Worm (Caenorhabditis elegans) whole organism, L2 larva: ENCODE data around the gene srx-62.

Source experiments
- C34F6.9 ChIP-seq: fragments of 150-350 bp; optimal IDR thresholded peaks from 2 replicates; lab custom pipeline; 2014; ENCODE audit warnings: missing biosample characterization, missing genetic modification characterization
- F13H6.1 ChIP-seq: sonication (generic microtip); optimal IDR thresholded peaks from 2 replicates; lab custom pipeline; 2016; ENCODE audit warnings: missing genetic modification characterization, missing compliant biosample characterization
- R02D3.7 ChIP-seq: fragments of 150-350 bp; optimal IDR thresholded peaks from 2 replicates; lab custom pipeline; 2014; ENCODE audit warnings: missing biosample characterization, missing genetic modification characterization
- ZK546.5 ChIP-seq: sonication (generic microtip); optimal IDR thresholded peaks from 2 replicates; lab custom pipeline; 2017; ENCODE audit warnings: missing biosample characterization, missing genetic modification characterization
- alr-1 ChIP-seq: fragments of 150-350 bp; optimal IDR thresholded peaks from 2 replicates; lab custom pipeline; 2014; ENCODE audit warnings: missing biosample characterization, missing genetic modification characterization
- aly-2 ChIP-seq: fragments of 150-350 bp; optimal IDR thresholded peaks from 2 replicates; lab custom pipeline; 2014; ENCODE audit warnings: missing biosample characterization, missing genetic modification characterization
- ama-1 ChIP-seq: fragments of 150-350 bp; optimal IDR thresholded peaks from 2 replicates; lab custom pipeline; 2018; ENCODE audit warnings: inconsistent platforms
- blmp-1 ChIP-seq: sonication (generic microtip); optimal IDR thresholded peaks from 2 replicates; lab custom pipeline; 2017; ENCODE audit warnings: missing genetic modification characterization, mild to moderate bottlenecking, missing compliant biosample characterization, antibody characterized with exemption, moderate library complexity; ENCODE audit not compliant: insufficient read depth
- crh-2 ChIP-seq: sonication (generic microtip); optimal IDR thresholded peaks from 2 replicates; lab custom pipeline; 2017; ENCODE audit warnings: missing biosample characterization, missing genetic modification characterization
- dmd-4 ChIP-seq: sonication (generic microtip); optimal IDR thresholded peaks from 2 replicates; lab custom pipeline; 2017; ENCODE audit warnings: missing biosample characterization, missing genetic modification characterization
- fos-1 ChIP-seq: fragments of 150-350 bp; optimal IDR thresholded peaks from 2 replicates; lab custom pipeline; 2014; ENCODE audit warnings: missing biosample characterization, missing genetic modification characterization
- gmeb-1 ChIP-seq: fragments of 150-350 bp; optimal IDR thresholded peaks from 2 replicates; lab custom pipeline; 2014; ENCODE audit warnings: missing biosample characterization, missing genetic modification characterization
- lin-39 ChIP-seq: fragments of 150-350 bp; optimal IDR thresholded peaks from 2 replicates; lab custom pipeline; 2014; ENCODE audit warnings: missing biosample characterization, missing genetic modification reagents, missing genetic modification characterization
- lsy-2 ChIP-seq, 2 experiments: fragments of 150-350 bp in 1 of 2; sonication (generic microtip) in 1 of 2; optimal IDR thresholded peaks; 2 replicates each; lab custom pipeline; 2014 to 2017; ENCODE audit warnings: missing biosample characterization in 2 of 2, missing genetic modification characterization in 2 of 2
- mdl-1 ChIP-seq, 2 experiments: fragments of 150-350 bp in 1 of 2; sonication (generic microtip) in 1 of 2; optimal IDR thresholded peaks; 2 replicates each; lab custom pipeline; 2017; ENCODE audit warnings: missing biosample characterization in 2 of 2, missing genetic modification characterization in 2 of 2
- nhr-10 ChIP-seq: sonication (generic microtip); optimal IDR thresholded peaks from 2 replicates; lab custom pipeline; 2017; ENCODE audit warnings: missing biosample characterization, missing genetic modification characterization
- nhr-11 ChIP-seq: fragments of 150-350 bp; optimal IDR thresholded peaks from 2 replicates; lab custom pipeline; 2014; ENCODE audit warnings: missing biosample characterization, missing genetic modification characterization
- nhr-12 ChIP-seq: fragments of 150-350 bp; optimal IDR thresholded peaks from 2 replicates; lab custom pipeline; 2014; ENCODE audit warnings: missing biosample characterization, missing genetic modification characterization
- nhr-21 ChIP-seq: fragments of 150-350 bp; optimal IDR thresholded peaks from 2 replicates; lab custom pipeline; 2014; ENCODE audit warnings: missing biosample characterization, missing genetic modification characterization
- nhr-23 ChIP-seq: fragments of 150-350 bp; optimal IDR thresholded peaks from 2 replicates; lab custom pipeline; 2014; ENCODE audit warnings: missing biosample characterization, missing genetic modification reagents, missing genetic modification characterization
- nhr-237 ChIP-seq: fragments of 150-350 bp; optimal IDR thresholded peaks from 2 replicates; lab custom pipeline; 2014; ENCODE audit warnings: missing biosample characterization, missing genetic modification characterization
- nhr-25 ChIP-seq: fragments of 150-350 bp; sonication (generic microtip); optimal IDR thresholded peaks from 3 replicates; lab custom pipeline; 2014; ENCODE audit warnings: missing biosample characterization, missing genetic modification characterization
- nhr-6 ChIP-seq: fragments of 150-350 bp; optimal IDR thresholded peaks from 2 replicates; lab custom pipeline; 2014; ENCODE audit warnings: missing biosample characterization, missing genetic modification characterization
- sem-4 ChIP-seq: fragments of 150-350 bp; optimal IDR thresholded peaks from 2 replicates; lab custom pipeline; 2014; ENCODE audit warnings: missing biosample characterization, missing genetic modification reagents, missing genetic modification characterization
- skn-1 ChIP-seq: sonication (generic microtip); optimal IDR thresholded peaks from 2 replicates; lab custom pipeline; 2017; ENCODE audit warnings: missing biosample characterization, missing genetic modification characterization
- sma-3 ChIP-seq: sonication (generic microtip); optimal IDR thresholded peaks from 2 replicates; lab custom pipeline; 2016; ENCODE audit warnings: missing genetic modification reagents, missing genetic modification characterization, missing compliant biosample characterization
- sma-9 ChIP-seq, 2 experiments: fragments of 150-350 bp in 1 of 2; sonication (generic microtip) in 1 of 2; optimal IDR thresholded peaks; 2 replicates each; lab custom pipeline; 2014 to 2016; ENCODE audit warnings: missing genetic modification characterization in 2 of 2, mild to moderate bottlenecking in 1 of 2, missing biosample characterization in 1 of 2, missing compliant biosample characterization in 1 of 2, missing genetic modification reagents in 1 of 2, moderate library complexity in 1 of 2
- snpc-4 ChIP-seq: fragments of 150-350 bp; optimal IDR thresholded peaks from 2 replicates; lab custom pipeline; 2014; ENCODE audit warnings: missing biosample characterization, missing genetic modification characterization
- unc-39 ChIP-seq: fragments of 150-350 bp; optimal IDR thresholded peaks from 2 replicates; lab custom pipeline; 2014; ENCODE audit warnings: missing biosample characterization, missing genetic modification characterization
- unc-62 ChIP-seq: fragments of 150-350 bp; optimal IDR thresholded peaks from 2 replicates; lab custom pipeline; 2014; ENCODE audit warnings: missing biosample characterization, missing genetic modification reagents, missing genetic modification characterization
- ztf-1 ChIP-seq: fragments of 200-800 bp; sonication (Bioruptor generic); conservative IDR thresholded peaks from 2 replicates; pipeline ENCODE4 v1.3.6; 2022; ENCODE audit warnings: missing genetic modification characterization, missing compliant biosample characterization
- ztf-11 ChIP-seq: sonication (generic microtip); optimal IDR thresholded peaks from 2 replicates; lab custom pipeline; 2017; ENCODE audit warnings: missing biosample characterization, missing genetic modification characterization
- ztf-4 ChIP-seq: fragments of 150-350 bp; optimal IDR thresholded peaks from 2 replicates; lab custom pipeline; 2014; ENCODE audit warnings: missing biosample characterization, missing genetic modification characterization

srx-62 gene

ce11 chrV:3981680-3982079 lies 14.1 kb downstream of the srx-62 start, which contains the start of gene nlp-30:
Gene nlp-30 (plus strand): TSS chrV:3981980.
- TF ChIP-seq ZK546.5 (no peak), mdl-1 (tag; optimal IDR thresholded peaks at IDR 0.05; lab: Kevin White, UChicago) (no peak), blmp-1 (tag; lab: Kevin White, UChicago) (no peak), lin-39 (no peak)

DNA sequence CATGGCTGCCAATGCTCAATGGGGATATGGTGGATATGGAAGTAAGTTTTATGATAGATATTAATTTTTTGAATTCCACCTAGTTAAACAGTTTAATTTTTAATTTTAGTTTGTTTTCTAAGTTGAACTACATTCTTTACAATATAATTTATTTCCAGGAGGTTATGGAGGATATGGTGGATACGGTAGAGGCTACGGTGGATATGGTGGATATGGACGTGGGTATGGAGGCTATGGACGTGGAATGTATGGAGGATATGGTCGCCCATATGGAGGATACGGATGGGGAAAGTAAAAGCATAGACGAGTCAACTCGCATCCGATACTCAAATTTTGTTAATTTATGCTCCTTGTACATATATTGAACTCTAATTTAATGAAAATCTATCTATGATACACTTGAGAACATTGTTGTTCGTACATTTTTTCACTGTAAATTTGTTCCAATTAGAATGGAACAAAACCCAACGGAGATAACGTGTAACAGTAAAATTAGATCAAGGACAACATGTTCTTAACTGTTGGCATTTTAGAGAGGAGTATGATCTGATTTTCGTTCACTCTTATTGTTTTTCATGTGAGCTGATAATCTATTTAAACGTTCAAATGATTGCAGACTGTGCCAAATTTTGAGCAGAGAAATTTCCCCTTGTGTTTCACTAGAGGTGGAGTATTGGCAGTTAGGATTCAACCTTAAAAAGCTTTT lies 15.4 kb downstream of the srx-62 start:
- TF ChIP-seq nhr-21 (tag; lab: Kevin White, UChicago), result peak; percentile 68
- no peak for TF ChIP-seq nhr-11 (tag; lab: Kevin White, UChicago)
- peak; percentile 33 for TF ChIP-seq sma-9 (GFP tag; optimal IDR thresholded peaks at IDR 0.05; lab: Kevin White, UChicago)
- no peak for TF ChIP-seq sma-9 (tag; optimal IDR thresholded peaks at IDR 0.05; lab: Kevin White, UChicago)
- TF ChIP-seq sma-3 (GFP tag; lab: Kevin White, UChicago), result peak; percentile 21
- TF ChIP-seq ama-1 (lab: Kevin White, UChicago), result peak; percentile 23

DNA sequence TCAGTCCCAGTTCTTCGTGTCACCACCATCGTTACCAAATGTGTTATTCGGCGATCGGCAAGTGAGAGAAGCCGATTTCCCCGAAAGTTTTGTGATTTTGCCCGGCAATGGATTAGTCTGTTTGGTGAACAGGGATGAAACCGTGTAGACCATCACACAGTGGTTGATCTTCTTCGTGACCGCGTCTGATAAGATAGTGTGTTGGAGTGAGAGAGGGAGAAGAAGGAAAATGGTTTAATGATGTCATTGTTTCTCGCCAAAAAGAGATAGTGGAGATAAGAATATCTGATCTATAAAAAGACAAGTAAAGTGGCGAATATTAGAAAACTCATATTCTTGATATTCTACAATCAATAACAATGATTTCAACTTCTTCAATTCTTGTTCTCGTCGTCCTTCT lies 15.9 kb downstream of the srx-62 start, which contains the start of gene nlp-31:
TSS of gene nlp-31 (plus strand) at position 237 of the 400 bp plus-strand sequence.
- peak; percentile 90 for TF ChIP-seq sma-3 (GFP tag; lab: Kevin White, UChicago)
- TF ChIP-seq crh-2 (tag; lab: Kevin White, UChicago), result peak; percentile 5
- no peak for TF ChIP-seq ztf-4 (tag; lab: Kevin White, UChicago)
- no peak for TF ChIP-seq aly-2 (tag; lab: Kevin White, UChicago)
- TF ChIP-seq skn-1, result no peak
- peak; percentile 34 for TF ChIP-seq fos-1 (tag; lab: Kevin White, UChicago)
- TF ChIP-seq lsy-2 (tag; optimal IDR thresholded peaks at IDR 0.05; lab: Kevin White, UChicago), result no peak
- no peak for TF ChIP-seq unc-62 (GFP tag; lab: Kevin White, UChicago)
- peak; percentile 77 for TF ChIP-seq nhr-25 (tag; lab: Kevin White, UChicago)
- no peak for TF ChIP-seq nhr-6 (tag; lab: Kevin White, UChicago)
- peak; percentile 10 for TF ChIP-seq F13H6.1 (tag; lab: Kevin White, UChicago)
- TF ChIP-seq unc-39 (tag; lab: Kevin White, UChicago), result no peak
- no peak for TF ChIP-seq ztf-1 (GFP tag; lab: Robert Waterston, UW)
- peak; percentile 69 for TF ChIP-seq sma-9 (GFP tag; optimal IDR thresholded peaks at IDR 0.05; lab: Kevin White, UChicago)
- no peak for TF ChIP-seq sma-9 (tag; optimal IDR thresholded peaks at IDR 0.05; lab: Kevin White, UChicago)
- peak in 1 of 2 experiments; percentile 23 for TF ChIP-seq mdl-1 (tag; optimal IDR thresholded peaks at IDR 0.05; lab: Kevin White, UChicago)
- TF ChIP-seq nhr-21 (tag; lab: Kevin White, UChicago), result peak; percentile 73
- TF ChIP-seq blmp-1 (tag; lab: Kevin White, UChicago), result peak; percentile 57
- TF ChIP-seq snpc-4 (tag; lab: Kevin White, UChicago), result no peak
- TF ChIP-seq nhr-10 (tag; lab: Kevin White, UChicago), result no peak
- no peak for TF ChIP-seq lin-39
- TF ChIP-seq nhr-237 (tag; lab: Kevin White, UChicago), result no peak

DNA sequence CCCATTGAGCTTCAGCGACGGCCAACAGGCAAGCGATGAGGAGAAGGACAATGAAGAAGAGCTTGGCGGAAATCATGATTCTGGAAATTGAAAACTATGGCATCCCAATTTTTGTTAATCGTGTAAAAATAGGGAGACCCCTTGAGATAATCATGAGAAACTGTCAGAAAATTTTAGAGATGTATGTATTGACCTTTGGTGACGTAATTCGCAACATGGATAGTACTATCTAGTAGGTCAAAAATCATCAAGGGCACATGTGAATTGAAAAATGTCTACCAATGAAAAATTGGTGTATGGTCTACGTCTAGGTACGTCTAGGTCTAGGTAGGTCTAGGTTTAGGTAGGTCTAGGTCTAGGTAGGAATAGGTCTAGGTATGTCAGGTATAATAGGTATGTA lies 16.7 kb downstream of the srx-62 start, which contains the start of gene nlp-34:
TSS of gene nlp-34 (minus strand) at position 82 of the 400 bp plus-strand sequence.
- TF ChIP-seq nhr-23 (no peak), ztf-11 (tag; lab: Kevin White, UChicago) (no peak), gmeb-1 (tag; lab: Kevin White, UChicago) (no peak), nhr-21 (tag; lab: Kevin White, UChicago) (no peak), F13H6.1 (tag; lab: Kevin White, UChicago) (no peak)

- TF ChIP-seq alr-1 (tag; lab: Kevin White, UChicago) (no peak), R02D3.7 (tag; lab: Kevin White, UChicago) (no peak), dmd-4 (tag; lab: Kevin White, UChicago) (no peak), sem-4 (tag; lab: Kevin White, UChicago) (no peak), fos-1 (tag; lab: Kevin White, UChicago) (no peak), nhr-25 (tag; lab: Kevin White, UChicago) (no peak), unc-62 (GFP tag; lab: Kevin White, UChicago) (no peak), C34F6.9 (no peak), mdl-1 (tag; optimal IDR thresholded peaks at IDR 0.05; lab: Kevin White, UChicago) (no peak), nhr-12 (tag; lab: Kevin White, UChicago) (no peak), nhr-10 (tag; lab: Kevin White, UChicago) (no peak), skn-1 (no peak), ztf-4 (tag; lab: Kevin White, UChicago) (no peak), sma-9 (GFP tag; optimal IDR thresholded peaks at IDR 0.05; lab: Kevin White, UChicago) (no peak), sma-9 (tag; optimal IDR thresholded peaks at IDR 0.05; lab: Kevin White, UChicago) (no peak), nhr-23 (no peak)
These were observed 18.8 kb downstream of the srx-62 start, which contains the start of gene str-83 for ce11 chrV:3976964-3977363. Gene str-83 (plus strand): TSS chrV:3977264.
